Worm (Caenorhabditis elegans): ENCODE results near the gene C34D10.5.

DNA sequence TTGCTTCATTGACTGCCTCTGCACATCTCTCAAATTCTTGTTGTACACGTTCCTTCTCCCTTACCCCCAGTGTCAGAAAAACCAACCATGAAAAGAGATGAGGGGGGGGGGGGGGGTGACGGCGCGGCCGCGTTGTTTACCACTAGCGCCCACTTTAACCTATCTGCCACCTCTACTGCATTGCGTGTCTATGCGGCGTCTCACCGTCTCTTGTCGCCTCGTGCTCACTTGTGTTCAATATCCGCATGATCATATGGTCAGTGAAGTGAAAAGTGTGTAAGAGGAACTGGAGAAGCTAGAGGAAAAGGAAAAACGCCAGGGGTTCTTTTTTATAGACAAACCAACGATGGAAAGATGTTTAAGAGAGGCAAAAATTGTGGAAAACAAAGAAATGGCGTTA is 1.8 kb downstream of the C34D10.5 start:
- TF ChIP-seq mxl-1 (tag; optimal IDR thresholded peaks at IDR 0.05): no peak
- no peak for TF ChIP-seq F55B11.4 (tag; optimal IDR thresholded peaks at IDR 0.05; ENCODE audit: borderline replicate concordance, insufficient read depth)
- TF ChIP-seq nhr-90 (tag; optimal IDR thresholded peaks at IDR 0.05): peak; percentile 25
- peak; percentile 80; the same call in 1 of the 2 replicates for TF ChIP-seq egl-44 (GFP tag; IDR thresholded peaks at IDR 0.05)
- TF ChIP-seq hmg-1.2 (GFP tag; IDR thresholded peaks at IDR 0.05): peak; percentile 76
- peak in 1 of 2 experiments; percentile 13 for TF ChIP-seq let-607 (tag; optimal IDR thresholded peaks at IDR 0.05)
- no peak for TF ChIP-seq ama-1 (optimal IDR thresholded peaks at IDR 0.05)
- peak in 1 of 2 experiments; percentile 7 for TF ChIP-seq ama-1 (GFP tag; optimal IDR thresholded peaks at IDR 0.05)
- no peak for TF ChIP-seq hrde-1 (tag; optimal IDR thresholded peaks at IDR 0.05; ENCODE audit: borderline replicate concordance)
- TF ChIP-seq madf-6 (GFP tag; IDR thresholded peaks at IDR 0.05): peak; percentile 41; the same call in 1 of the 2 replicates
- TF ChIP-seq egrh-3 (GFP tag; IDR thresholded peaks at IDR 0.05): peak; percentile 83
- TF ChIP-seq hlh-12 (tag; optimal IDR thresholded peaks at IDR 0.05): no peak
